Fruit fly (Drosophila melanogaster) whole organism, embryonic: Measurements from ENCODE around the gene Lip3.

Experiments
- Atf-2 ChIP-seq: fragments of 200-800 bp; sonication (Bioruptor generic); optimal IDR thresholded peaks from 2 replicates; lab custom pipeline; 2016; ENCODE audit warnings: missing biosample characterization, missing genetic modification characterization
- CG10654 ChIP-seq: fragments of 200-800 bp; sonication (Bioruptor generic); optimal IDR thresholded peaks from 2 replicates; lab custom pipeline; 2016; ENCODE audit warnings: missing biosample characterization, missing genetic modification characterization
- CG10979 ChIP-seq: fragments of 200-800 bp; sonication (Bioruptor generic); optimal IDR thresholded peaks from 2 replicates; lab custom pipeline; 2018; ENCODE audit warnings: missing biosample characterization, mild to moderate bottlenecking, missing genetic modification characterization, moderate library complexity
- CG11504 ChIP-seq: fragments of 200-800 bp; sonication (Bioruptor generic); optimal IDR thresholded peaks from 3 replicates; lab custom pipeline; 2019; ENCODE audit warnings: missing biosample characterization, mild to moderate bottlenecking, missing genetic modification characterization, moderate library complexity
- CG12659 ChIP-seq: fragments of 200-800 bp; sonication (Bioruptor generic); optimal IDR thresholded peaks from 3 replicates; lab custom pipeline; 2017; ENCODE audit warnings: mild to moderate bottlenecking, missing biosample characterization, missing genetic modification reagents, missing genetic modification characterization
- CG17829 ChIP-seq: fragments of 200-800 bp; optimal IDR thresholded peaks from 2 replicates; lab custom pipeline; 2019; ENCODE audit warnings: missing biosample characterization, mild to moderate bottlenecking, missing genetic modification characterization, moderate library complexity
- CG2889 ChIP-seq: fragments of 200-800 bp; sonication (Bioruptor generic); IDR thresholded peaks from 3 replicates; pipeline ENCODE4 v1.3.6; 2022; ENCODE audit warnings: missing biosample characterization, missing genetic modification characterization
- CG32532 ChIP-seq: fragments of 200-800 bp; sonication (Bioruptor generic); IDR thresholded peaks from 2 replicates; pipeline ENCODE4 v1.3.6; 2022; ENCODE audit warnings: missing biosample characterization, missing genetic modification characterization
- CG3726 ChIP-seq: fragments of 200-800 bp; sonication (Bioruptor generic); IDR thresholded peaks from 3 replicates; pipeline ENCODE4, ENCODE4 v1.3.6; 2022; ENCODE audit warnings: missing biosample characterization, missing genetic modification characterization
- CG3838 ChIP-seq: fragments of 200-800 bp; sonication (Bioruptor generic); optimal IDR thresholded peaks from 3 replicates; lab custom pipeline; 2016; ENCODE audit warnings: missing biosample characterization, missing genetic modification characterization
- CG4360 ChIP-seq: fragments of 200-800 bp; sonication (Bioruptor generic); IDR thresholded peaks from 2 replicates; pipeline ENCODE4 v1.3.6; 2022; ENCODE audit warnings: missing biosample characterization, missing genetic modification characterization
- CG43689 ChIP-seq: fragments of 200-800 bp; sonication (Bioruptor generic); IDR thresholded peaks from 2 replicates; pipeline ENCODE4 v1.3.6; 2022; ENCODE audit warnings: missing biosample characterization, missing genetic modification characterization
- CG4617 ChIP-seq: fragments of 200-800 bp; sonication (Bioruptor generic); optimal IDR thresholded peaks from 3 replicates; lab custom pipeline; 2016; ENCODE audit warnings: missing biosample characterization, missing genetic modification characterization, borderline replicate concordance
- CG4820 ChIP-seq: fragments of 200-800 bp; sonication (Bioruptor generic); optimal IDR thresholded peaks from 3 replicates; lab custom pipeline; 2016; ENCODE audit warnings: missing biosample characterization, missing genetic modification characterization
- CG6813 ChIP-seq: fragments of 200-800 bp; sonication (Bioruptor generic); optimal IDR thresholded peaks from 2 replicates; lab custom pipeline; 2017; ENCODE audit warnings: missing biosample characterization, missing genetic modification characterization, mild to moderate bottlenecking, moderate library complexity, missing genetic modification reagents
- CG6854 ChIP-seq: fragments of 200-800 bp; sonication (Bioruptor generic); optimal IDR thresholded peaks from 3 replicates; lab custom pipeline; 2017; ENCODE audit warnings: missing biosample characterization, mild to moderate bottlenecking, missing genetic modification characterization
- CG7357 ChIP-seq: fragments of 200-800 bp; sonication (Bioruptor generic); IDR thresholded peaks from 3 replicates; pipeline ENCODE4 v1.3.6; 2022; ENCODE audit warnings: missing biosample characterization, missing genetic modification characterization
- CG7839 ChIP-seq: fragments of 200-800 bp; sonication (Bioruptor generic); optimal IDR thresholded peaks from 3 replicates; lab custom pipeline; 2018; ENCODE audit warnings: missing biosample characterization, mild to moderate bottlenecking, missing genetic modification characterization, moderate library complexity
- CG8281 ChIP-seq: fragments of 200-800 bp; sonication (Bioruptor generic); optimal IDR thresholded peaks from 2 replicates; lab custom pipeline; 2018; ENCODE audit warnings: missing biosample characterization, mild to moderate bottlenecking, missing genetic modification characterization, moderate library complexity
- CG8290 ChIP-seq, 3 experiments: fragments of 200-800 bp; sonication (Bioruptor generic); optimal IDR thresholded peaks; 2 replicates each; lab custom pipeline; 2016 to 2019; ENCODE audit warnings: missing biosample characterization in 3 of 3, missing genetic modification characterization in 3 of 3, mild to moderate bottlenecking in 2 of 3, moderate library complexity in 1 of 3
- CG9609 ChIP-seq: fragments of 200-800 bp; sonication (Bioruptor generic); optimal IDR thresholded peaks from 3 replicates; lab custom pipeline; 2016; ENCODE audit warnings: missing biosample characterization, missing genetic modification characterization
- CG9727 ChIP-seq: fragments of 200-800 bp; sonication (Bioruptor generic); optimal IDR thresholded peaks from 3 replicates; lab custom pipeline; 2017; ENCODE audit warnings: missing biosample characterization, mild to moderate bottlenecking, missing genetic modification characterization
- E2f1 ChIP-seq: fragments of 200-800 bp; sonication (Bioruptor generic); IDR thresholded peaks from 2 replicates; pipeline ENCODE4 v1.3.6; 2022; ENCODE audit warnings: missing biosample characterization, missing genetic modification characterization
- Ets97D ChIP-seq: fragments of 200-800 bp; sonication (Bioruptor generic); optimal IDR thresholded peaks from 3 replicates; lab custom pipeline; 2016; ENCODE audit warnings: missing biosample characterization, missing genetic modification characterization
- Mad ChIP-seq: fragments of 200-800 bp; sonication (Bioruptor generic); optimal IDR thresholded peaks from 2 replicates; lab custom pipeline; 2016; ENCODE audit warnings: missing biosample characterization, missing genetic modification characterization
- NC2α ChIP-seq: fragments of 200-800 bp; sonication (Bioruptor generic); optimal IDR thresholded peaks from 2 replicates; lab custom pipeline; 2016; ENCODE audit warnings: missing biosample characterization, missing genetic modification characterization
- NC2β ChIP-seq: fragments of 200-800 bp; sonication (Bioruptor generic); optimal IDR thresholded peaks from 2 replicates; lab custom pipeline; 2016; ENCODE audit warnings: missing biosample characterization, missing genetic modification characterization
- PHDP ChIP-seq: fragments of 200-800 bp; sonication (Bioruptor generic); optimal IDR thresholded peaks from 3 replicates; lab custom pipeline; 2018; ENCODE audit warnings: missing biosample characterization, mild to moderate bottlenecking, missing genetic modification characterization, moderate library complexity
- Sry-δ ChIP-seq: fragments of 200-800 bp; sonication (Bioruptor generic); optimal IDR thresholded peaks from 2 replicates; lab custom pipeline; 2016; ENCODE audit warnings: missing biosample characterization, missing genetic modification characterization
- TFAM ChIP-seq: fragments of 200-800 bp; sonication (Bioruptor generic); optimal IDR thresholded peaks from 2 replicates; lab custom pipeline; 2017; ENCODE audit warnings: missing biosample characterization, missing genetic modification characterization, inconsistent platforms
- cad ChIP-seq: fragments of >200 bp; optimal IDR thresholded peaks from 2 replicates; lab custom pipeline; 2017; ENCODE audit warnings: missing biosample characterization, missing genetic modification characterization
- crp ChIP-seq, 2 experiments: fragments of 200-800 bp; sonication (Bioruptor generic); optimal IDR thresholded peaks; 2 replicates in 1 of 2; 3 replicates in 1 of 2; lab custom pipeline; 2017; ENCODE audit warnings: missing biosample characterization in 2 of 2, missing genetic modification characterization in 2 of 2, mild to moderate bottlenecking in 1 of 2, moderate library complexity in 1 of 2
- dati ChIP-seq: fragments of 200-800 bp; sonication (Bioruptor generic); IDR thresholded peaks from 2 replicates; pipeline ENCODE4 v1.3.6; 2022; ENCODE audit warnings: missing biosample characterization, missing genetic modification characterization
- dysf ChIP-seq: fragments of 200-800 bp; sonication (Bioruptor generic); IDR thresholded peaks from 3 replicates; pipeline ENCODE4 v1.3.6; 2022; ENCODE audit warnings: missing biosample characterization, missing genetic modification characterization
- fd64A ChIP-seq: fragments of 200-800 bp; sonication (Bioruptor generic); optimal IDR thresholded peaks from 3 replicates; lab custom pipeline; 2018; ENCODE audit warnings: missing biosample characterization, mild to moderate bottlenecking, missing genetic modification characterization
- gcm2 ChIP-seq: fragments of 200-800 bp; sonication (Bioruptor generic); optimal IDR thresholded peaks from 2 replicates; lab custom pipeline; 2016; ENCODE audit warnings: missing biosample characterization, missing genetic modification characterization
- klu ChIP-seq: fragments of 200-800 bp; sonication (Bioruptor generic); IDR thresholded peaks from 2 replicates; pipeline ENCODE4 v1.3.6; 2022; ENCODE audit warnings: missing biosample characterization, missing genetic modification characterization
- lmd ChIP-seq: fragments of 200-800 bp; sonication (Bioruptor generic); IDR thresholded peaks from 2 replicates; pipeline ENCODE4 v1.3.6; 2022; ENCODE audit warnings: missing biosample characterization, missing genetic modification characterization
- nmo ChIP-seq: fragments of 200-800 bp; sonication (Bioruptor generic); optimal IDR thresholded peaks from 2 replicates; lab custom pipeline; 2018; ENCODE audit warnings: missing biosample characterization, mild to moderate bottlenecking, missing genetic modification characterization, moderate library complexity
- peb ChIP-seq: fragments of 200-800 bp; sonication (Bioruptor generic); IDR thresholded peaks from 2 replicates; pipeline ENCODE4 v1.3.6; 2022; ENCODE audit warnings: missing biosample characterization, missing genetic modification characterization
- phol ChIP-seq: fragments of 200-800 bp; sonication (Bioruptor generic); optimal IDR thresholded peaks from 3 replicates; lab custom pipeline; 2018; ENCODE audit warnings: missing biosample characterization, mild to moderate bottlenecking, missing genetic modification characterization, moderate library complexity
- pzg ChIP-seq: fragments of 200-800 bp; sonication (Bioruptor generic); optimal IDR thresholded peaks from 3 replicates; lab custom pipeline; 2018; ENCODE audit warnings: missing biosample characterization, mild to moderate bottlenecking, missing genetic modification characterization, moderate library complexity
- salm ChIP-seq: fragments of 200-800 bp; sonication (Bioruptor generic); optimal IDR thresholded peaks from 2 replicates; lab custom pipeline; 2018; ENCODE audit warnings: missing biosample characterization, mild to moderate bottlenecking, missing genetic modification characterization
- sc ChIP-seq, 3 experiments: fragments of >200 bp in 2 of 3; fragments of 200-800 bp in 1 of 3; sonication (Bioruptor generic) in 1 of 3; optimal IDR thresholded peaks; 2 replicates in 2 of 3; 3 replicates in 1 of 3; lab custom pipeline; 2017; ENCODE audit warnings: mild to moderate bottlenecking in 1 of 3, missing biosample characterization in 1 of 3, missing genetic modification characterization in 1 of 3, missing genetic modification reagents in 1 of 3
- stc ChIP-seq: fragments of 200-800 bp; sonication (Bioruptor generic); IDR thresholded peaks from 2 replicates; pipeline ENCODE4 v1.3.6; 2022; ENCODE audit warnings: missing biosample characterization, missing genetic modification characterization
- ttk ChIP-seq: fragments of 200-800 bp; sonication (Bioruptor generic); IDR thresholded peaks from 2 replicates; pipeline ENCODE4 v2.1.2; 2022; ENCODE audit warnings: missing biosample characterization, missing genetic modification characterization
- wek ChIP-seq: fragments of 200-800 bp; sonication (Bioruptor generic); optimal IDR thresholded peaks from 3 replicates; lab custom pipeline; 2018; ENCODE audit warnings: missing biosample characterization, mild to moderate bottlenecking, missing genetic modification characterization, moderate library complexity

The Lip3 gene

dm6 chr3R:13366561-13367518, 4.9 kb downstream of the Lip3 start, which contains the start of gene Elp6 (continued):
- TF ChIP-seq salm (tag; lab: Kevin White, UChicago): no peak
- peak; percentile 53 for TF ChIP-seq CG6854 (GFP tag; lab: Kevin White, UChicago)
- TF ChIP-seq CG4617: no peak
- peak; percentile 50 to 89 for TF ChIP-seq crp (GFP tag; optimal IDR thresholded peaks at IDR 0.05; lab: Kevin White, UChicago)
- no peak for TF ChIP-seq NC2α (GFP tag; lab: Kevin White, UChicago)
- peak; percentile 51 for TF ChIP-seq ttk (GFP tag; lab: Robert Waterston, UW)
- no peak for TF ChIP-seq TFAM
- TF ChIP-seq dati (GFP tag; lab: Robert Waterston, UW): 0 out of 2 replicates have a peak, but pooled peaks have one; percentile 35
- TF ChIP-seq CG4820 (GFP tag; lab: Kevin White, UChicago): peak; percentile 53
- TF ChIP-seq Ets97D (GFP tag; lab: Kevin White, UChicago): peak; percentile 21
- TF ChIP-seq CG17829 (tag; lab: Kevin White, UChicago): no peak
- TF ChIP-seq pzg (GFP tag; lab: Kevin White, UChicago): peak; percentile 46
- TF ChIP-seq E2f1 (GFP tag; lab: Robert Waterston, UW): peak; percentile 67
- TF ChIP-seq CG8290 (GFP tag; optimal IDR thresholded peaks at IDR 0.05; lab: Kevin White, UChicago): no peak
- peak in 1 of 2 experiments; percentile 62 for TF ChIP-seq CG8290 (tag; optimal IDR thresholded peaks at IDR 0.05; lab: Kevin White, UChicago)
- TF ChIP-seq cad: no peak
- TF ChIP-seq CG4360 (GFP tag; lab: Robert Waterston, UW): no peak
- peak; percentile 83 for TF ChIP-seq CG9727 (GFP tag; lab: Kevin White, UChicago)
- TF ChIP-seq CG32532: peak; percentile 67
- peak; percentile 62 for TF ChIP-seq lmd
- no peak for TF ChIP-seq Mad (GFP tag; lab: Kevin White, UChicago)
- no peak for TF ChIP-seq CG43689 (GFP tag; lab: Robert Waterston, UW)
- TF ChIP-seq klu (GFP tag; lab: Robert Waterston, UW): peak; percentile 47; the same call in 1 of the 2 replicates
- TF ChIP-seq CG11504 (tag; lab: Kevin White, UChicago): peak; percentile 82
- TF ChIP-seq fd64A (GFP tag; lab: Kevin White, UChicago): no peak
- TF ChIP-seq nmo (GFP tag; lab: Kevin White, UChicago): peak; percentile 62
- peak; percentile 58 for TF ChIP-seq CG12659 (GFP tag; lab: Kevin White, UChicago)
- peak; percentile 42 for TF ChIP-seq CG8281 (tag; lab: Kevin White, UChicago)
- TF ChIP-seq PHDP (tag; lab: Kevin White, UChicago): peak; percentile 59
- TF ChIP-seq CG2889 (GFP tag; lab: Robert Waterston, UW): 0 out of 3 replicates have a peak, but pooled peaks have one; percentile 46
- peak; percentile 76 for TF ChIP-seq dysf (GFP tag; lab: Robert Waterston, UW)
- TF ChIP-seq CG7357 (GFP tag; lab: Robert Waterston, UW): no peak
- no peak for TF ChIP-seq CG3726 (GFP tag; lab: Robert Waterston, UW)
- TF ChIP-seq stc (GFP tag; lab: Robert Waterston, UW): peak; percentile 51
- TF ChIP-seq CG10979: peak; percentile 48
- no peak for TF ChIP-seq wek (GFP tag; lab: Kevin White, UChicago)
- peak; percentile 51 for TF ChIP-seq CG9609
- peak; percentile 49 for TF ChIP-seq gcm2 (GFP tag; lab: Kevin White, UChicago)
- TF ChIP-seq peb (GFP tag; lab: Robert Waterston, UW): no peak
- peak; percentile 31 for TF ChIP-seq Sry-δ
- TF ChIP-seq sc (optimal IDR thresholded peaks at IDR 0.05; lab: Kevin White, UChicago): no peak
- TF ChIP-seq sc (GFP tag; optimal IDR thresholded peaks at IDR 0.05; lab: Kevin White, UChicago): peak; percentile 43
- TF ChIP-seq CG3838 (GFP tag; lab: Kevin White, UChicago): no peak
- TF ChIP-seq CG6813 (GFP tag; lab: Kevin White, UChicago): peak; percentile 14
- TF ChIP-seq NC2β (GFP tag; lab: Kevin White, UChicago): no peak
- TF ChIP-seq Atf-2 (GFP tag; lab: Kevin White, UChicago): peak; percentile 58
- TF ChIP-seq phol (tag; lab: Kevin White, UChicago): peak; percentile 77
- TF ChIP-seq CG10654 (GFP tag; lab: Kevin White, UChicago): peak; percentile 38
- peak; percentile 73 for TF ChIP-seq CG7839 (tag; lab: Kevin White, UChicago)
